Fruit fly (Drosophila melanogaster) whole organism, prepupa: ENCODE measurements around the gene Bap111.
A peak's percentile ranks its signal among the peaks of the same experiment; 100 is the strongest.

Experiments
- Blimp-1 ChIP-seq: fragments of 200-800 bp; sonication (Bioruptor generic); optimal IDR thresholded peaks from 3 replicates; lab custom pipeline; 2017; ENCODE audit warnings: missing biosample characterization, missing genetic modification characterization, mild to moderate bottlenecking, moderate library complexity, missing genetic modification reagents
- CG32006 ChIP-seq: fragments of 200-800 bp; sonication (Bioruptor generic); optimal IDR thresholded peaks from 3 replicates; lab custom pipeline; 2017; ENCODE audit warnings: missing biosample characterization, mild to moderate bottlenecking, missing genetic modification characterization
- Eip93F ChIP-seq: fragments of 200-800 bp; sonication (Bioruptor generic); optimal IDR thresholded peaks from 2 replicates; lab custom pipeline; 2016; ENCODE audit warnings: missing biosample characterization, mild to moderate bottlenecking, missing genetic modification characterization
- Met ChIP-seq: fragments of 200-800 bp; sonication (Bioruptor generic); optimal IDR thresholded peaks from 3 replicates; lab custom pipeline; 2016; ENCODE audit warnings: missing biosample characterization, missing genetic modification characterization
- OdsH ChIP-seq: fragments of 200-800 bp; sonication (Bioruptor generic); optimal IDR thresholded peaks from 3 replicates; lab custom pipeline; 2016; ENCODE audit warnings: missing biosample characterization, missing genetic modification characterization
- Sox15 ChIP-seq: fragments of 200-800 bp; sonication (Bioruptor generic); optimal IDR thresholded peaks from 3 replicates; lab custom pipeline; 2016; ENCODE audit warnings: missing biosample characterization, missing genetic modification characterization
- acj6 ChIP-seq: fragments of 200-800 bp; sonication (Bioruptor generic); optimal IDR thresholded peaks from 3 replicates; lab custom pipeline; 2016; ENCODE audit warnings: missing biosample characterization, missing genetic modification characterization
- fkh ChIP-seq: fragments of 200-800 bp; sonication (Bioruptor generic); optimal IDR thresholded peaks from 3 replicates; lab custom pipeline; 2017; ENCODE audit warnings: missing biosample characterization, mild to moderate bottlenecking, missing genetic modification characterization, moderate library complexity
- net ChIP-seq: fragments of 200-800 bp; sonication (Bioruptor generic); optimal IDR thresholded peaks from 3 replicates; lab custom pipeline; 2016; ENCODE audit warnings: missing biosample characterization, missing genetic modification characterization
- topi ChIP-seq: fragments of 200-800 bp; sonication (Bioruptor generic); optimal IDR thresholded peaks from 3 replicates; lab custom pipeline; 2016; ENCODE audit warnings: missing biosample characterization, missing genetic modification characterization

DNA sequence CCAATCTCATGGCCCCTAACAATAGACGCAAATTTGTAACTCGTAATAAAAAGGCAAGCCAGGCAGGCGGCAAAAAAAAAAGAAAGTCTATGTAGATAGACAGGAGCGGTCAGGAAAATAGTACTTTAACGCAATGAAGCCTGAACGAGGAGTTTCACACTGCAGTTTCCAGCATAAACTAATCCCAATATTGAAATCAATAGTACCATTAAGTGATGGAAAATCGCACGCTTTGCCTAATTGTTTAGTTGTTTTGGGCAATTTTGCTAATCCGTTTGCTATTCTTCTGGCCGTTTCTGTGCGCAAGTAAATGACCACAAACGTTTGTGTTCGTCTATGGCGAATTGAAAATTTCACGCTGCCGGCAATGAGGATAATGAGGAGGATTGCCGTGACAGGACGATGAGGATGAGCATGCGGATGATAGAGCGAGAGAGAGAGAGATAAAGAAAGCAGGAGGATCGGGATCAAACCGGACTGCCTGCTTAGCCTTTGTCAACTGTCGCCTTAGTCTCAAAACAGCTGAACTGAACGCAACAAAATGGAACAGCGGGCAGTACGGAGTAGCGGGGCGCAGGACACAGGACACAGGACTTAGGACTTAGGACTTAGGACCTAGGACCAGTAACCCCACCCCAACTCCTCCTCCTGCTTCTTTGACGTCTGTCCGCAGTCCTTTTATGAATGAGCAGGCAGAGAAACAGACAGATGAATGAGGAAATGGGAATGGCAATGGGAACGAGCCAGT lies 21.7 kb upstream of the Bap111 start:
- TF ChIP-seq CG32006 (GFP tag; lab: Kevin White, UChicago) (peak; percentile 41), Met (GFP tag; lab: Kevin White, UChicago) (no peak), topi (GFP tag; lab: Kevin White, UChicago) (no peak), acj6 (GFP tag; lab: Kevin White, UChicago) (no peak), OdsH (GFP tag; lab: Kevin White, UChicago) (no peak), net (GFP tag; lab: Kevin White, UChicago) (no peak), Blimp-1 (GFP tag; lab: Kevin White, UChicago) (no peak), Eip93F (no peak), Sox15 (no peak), fkh (GFP tag; lab: Kevin White, UChicago) (no peak)
